Worm (Caenorhabditis elegans) whole organism, L4/young adult: ENCODE measurements around the gene F56D6.23.

ENCODE experiments used
- W03F9.2 ChIP-seq: fragments of 150-350 bp; optimal IDR thresholded peaks from 2 replicates; lab custom pipeline; 2014; ENCODE audit warnings: missing biosample characterization, missing genetic modification characterization
- dao-5 ChIP-seq: sonication (generic microtip); optimal IDR thresholded peaks from 2 replicates; lab custom pipeline; 2016; ENCODE audit warnings: missing genotype, missing genetic modification characterization, moderate library complexity, missing compliant biosample characterization
- him-1 ChIP-seq: sonication (generic microtip); optimal IDR thresholded peaks from 2 replicates; lab custom pipeline; 2016; ENCODE audit warnings: missing genotype, missing genetic modification reagents, missing genetic modification characterization, missing compliant biosample characterization

DNA sequence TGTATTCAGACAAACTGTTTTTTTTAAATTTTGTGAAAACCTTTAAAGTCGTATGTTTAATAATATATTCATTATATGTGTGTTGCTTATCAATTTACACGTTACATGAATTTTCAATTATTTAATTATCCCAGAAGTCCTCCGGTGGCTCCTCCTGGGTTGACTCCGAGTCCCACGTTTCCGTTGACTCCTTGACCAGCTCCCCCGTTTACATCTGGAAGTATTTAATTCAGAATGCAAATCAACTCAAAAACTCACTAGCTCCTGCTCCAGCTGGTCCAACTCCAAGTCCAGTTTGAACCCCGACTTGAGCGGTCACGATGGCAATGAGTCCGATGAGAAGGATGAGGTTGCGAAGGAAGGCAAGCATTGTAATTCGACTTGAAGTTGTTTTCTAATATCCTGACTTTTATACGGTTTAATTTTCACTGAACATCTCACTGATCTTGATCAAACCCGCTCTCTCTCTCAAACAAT is 24.2 kb upstream of the F56D6.23 start, which contains the start of gene F56D6.8:
- TF ChIP-seq W03F9.2 (tag; lab: Kevin White, UChicago), result no peak
- TF ChIP-seq him-1 (tag; lab: Kevin White, UChicago), result no peak
- TF ChIP-seq dao-5 (tag; lab: Kevin White, UChicago), result no peak
